Fruit fly (Drosophila melanogaster) whole organism, embryonic: ENCODE data around the gene scrt.
A peak's percentile ranks its signal among the peaks of the same experiment; 100 is the strongest.

Experiments used
- BtbVII ChIP-seq: fragments of 200-800 bp; sonication (Bioruptor generic); optimal IDR thresholded peaks from 3 replicates; lab custom pipeline; 2017; ENCODE audit warnings: missing biosample characterization, mild to moderate bottlenecking, missing genetic modification characterization
- C15 ChIP-seq: fragments of 200-800 bp; sonication (Bioruptor generic); IDR thresholded peaks from 3 replicates; pipeline ENCODE4 v1.3.6; 2022; ENCODE audit warnings: missing biosample characterization, missing genetic modification characterization
- CG10274 ChIP-seq: fragments of 200-800 bp; sonication (Bioruptor generic); optimal IDR thresholded peaks from 3 replicates; lab custom pipeline; 2017; ENCODE audit warnings: missing biosample characterization, mild to moderate bottlenecking, missing genetic modification characterization
- CG11085 ChIP-seq: fragments of 200-800 bp; sonication (Bioruptor generic); IDR thresholded peaks from 2 replicates; pipeline ENCODE4 v1.3.6; 2022; ENCODE audit warnings: missing biosample characterization, missing genetic modification characterization
- CG11456 ChIP-seq: fragments of 200-800 bp; sonication (Bioruptor generic); IDR thresholded peaks from 3 replicates; pipeline ENCODE4 v1.3.6; 2022; ENCODE audit warnings: missing biosample characterization, missing genetic modification characterization
- CG11504 ChIP-seq: fragments of 200-800 bp; sonication (Bioruptor generic); optimal IDR thresholded peaks from 3 replicates; lab custom pipeline; 2019; ENCODE audit warnings: missing biosample characterization, mild to moderate bottlenecking, missing genetic modification characterization, moderate library complexity
- CG15479 ChIP-seq: fragments of 200-800 bp; sonication (Bioruptor generic); optimal IDR thresholded peaks from 3 replicates; lab custom pipeline; 2019; ENCODE audit warnings: missing biosample characterization, mild to moderate bottlenecking, missing genetic modification characterization, moderate library complexity
- CG15696 ChIP-seq: fragments of 200-800 bp; sonication (Bioruptor generic); optimal IDR thresholded peaks from 2 replicates; lab custom pipeline; 2019; ENCODE audit warnings: missing biosample characterization, mild to moderate bottlenecking, missing genetic modification characterization, moderate library complexity
- CG16815 ChIP-seq: fragments of 200-800 bp; sonication (Bioruptor generic); optimal IDR thresholded peaks from 3 replicates; lab custom pipeline; 2017; ENCODE audit warnings: missing biosample characterization, mild to moderate bottlenecking, missing genetic modification characterization
- CG18262 ChIP-seq: fragments of 200-800 bp; optimal IDR thresholded peaks from 3 replicates; lab custom pipeline; 2019; ENCODE audit warnings: missing biosample characterization, mild to moderate bottlenecking, missing genetic modification characterization, moderate library complexity
- CG33557 ChIP-seq: fragments of 200-800 bp; sonication (Bioruptor generic); optimal IDR thresholded peaks from 2 replicates; lab custom pipeline; 2019; ENCODE audit warnings: missing biosample characterization, mild to moderate bottlenecking, missing genetic modification characterization, moderate library complexity
- CG4328 ChIP-seq: fragments of 200-800 bp; sonication (Bioruptor generic); optimal IDR thresholded peaks from 3 replicates; lab custom pipeline; 2017; ENCODE audit warnings: missing biosample characterization, missing genetic modification reagents, missing genetic modification characterization
- CG4404 ChIP-seq: fragments of 200-800 bp; sonication (Bioruptor generic); IDR thresholded peaks from 2 replicates; pipeline ENCODE4 v1.3.6; 2022; ENCODE audit warnings: missing biosample characterization, missing genetic modification characterization
- CG6254 ChIP-seq: fragments of 200-800 bp; sonication (Bioruptor generic); optimal IDR thresholded peaks from 3 replicates; lab custom pipeline; 2017; ENCODE audit warnings: mild to moderate bottlenecking, missing biosample characterization, missing genetic modification reagents, missing genetic modification characterization
- CG6689 ChIP-seq: fragments of 200-800 bp; sonication (Bioruptor generic); IDR thresholded peaks from 2 replicates; pipeline ENCODE4 v1.3.6; 2022; ENCODE audit warnings: missing biosample characterization, missing genetic modification characterization
- CG6813 ChIP-seq: fragments of 200-800 bp; sonication (Bioruptor generic); optimal IDR thresholded peaks from 2 replicates; lab custom pipeline; 2017; ENCODE audit warnings: missing biosample characterization, missing genetic modification characterization, mild to moderate bottlenecking, moderate library complexity, missing genetic modification reagents
- CG7556 ChIP-seq: fragments of 200-800 bp; sonication (Bioruptor generic); optimal IDR thresholded peaks from 2 replicates; lab custom pipeline; 2017; ENCODE audit warnings: missing biosample characterization, mild to moderate bottlenecking, missing genetic modification characterization
- CG8359 ChIP-seq: fragments of 200-800 bp; sonication (Bioruptor generic); optimal IDR thresholded peaks from 2 replicates; lab custom pipeline; 2017; ENCODE audit warnings: missing biosample characterization, mild to moderate bottlenecking, missing genetic modification characterization, borderline replicate concordance
- CG8944 ChIP-seq: fragments of 200-800 bp; sonication (Bioruptor generic); optimal IDR thresholded peaks from 3 replicates; lab custom pipeline; 2016; ENCODE audit warnings: missing biosample characterization, missing genetic modification characterization
- CG9797 ChIP-seq: fragments of 200-800 bp; sonication (Bioruptor generic); optimal IDR thresholded peaks from 3 replicates; lab custom pipeline; 2018; ENCODE audit warnings: missing biosample characterization, mild to moderate bottlenecking, missing genetic modification characterization
- Chrac-16 ChIP-seq: fragments of 200-800 bp; sonication (Bioruptor generic); optimal IDR thresholded peaks from 3 replicates; lab custom pipeline; 2016; ENCODE audit warnings: missing biosample characterization, missing genetic modification characterization
- Elba2 ChIP-seq: fragments of 200-800 bp; sonication (Bioruptor generic); optimal IDR thresholded peaks from 3 replicates; lab custom pipeline; 2016; ENCODE audit warnings: missing biosample characterization, missing genetic modification characterization
- GATAe ChIP-seq: fragments of 200-800 bp; sonication (Bioruptor generic); conservative IDR thresholded peaks from 2 replicates; pipeline ENCODE4 v1.3.6; 2022; ENCODE audit warnings: missing biosample characterization, missing genetic modification characterization
- HmgZ ChIP-seq: fragments of 200-800 bp; sonication (Bioruptor generic); optimal IDR thresholded peaks from 2 replicates; lab custom pipeline; 2018; ENCODE audit warnings: missing biosample characterization, mild to moderate bottlenecking, missing genetic modification characterization
- MBD-R2 ChIP-seq: fragments of 200-800 bp; sonication (Bioruptor generic); IDR thresholded peaks from 2 replicates; pipeline ENCODE4 v1.3.6; 2022; ENCODE audit warnings: missing biosample characterization, missing genetic modification characterization
- Mad ChIP-seq: fragments of 200-800 bp; sonication (Bioruptor generic); optimal IDR thresholded peaks from 2 replicates; lab custom pipeline; 2016; ENCODE audit warnings: missing biosample characterization, missing genetic modification characterization
- Nf-YB ChIP-seq: fragments of 200-800 bp; sonication (Bioruptor generic); optimal IDR thresholded peaks from 3 replicates; lab custom pipeline; 2019; ENCODE audit warnings: missing biosample characterization, mild to moderate bottlenecking, missing genetic modification characterization, moderate library complexity
- Nf-YC ChIP-seq: fragments of 200-800 bp; optimal IDR thresholded peaks from 3 replicates; lab custom pipeline; 2019; ENCODE audit warnings: missing biosample characterization, mild to moderate bottlenecking, missing genetic modification characterization, moderate library complexity
- ac ChIP-seq: fragments of 200-800 bp; sonication (Bioruptor generic); optimal IDR thresholded peaks from 3 replicates; lab custom pipeline; 2017; ENCODE audit warnings: missing biosample characterization, mild to moderate bottlenecking, missing genetic modification characterization
- al ChIP-seq: fragments of 200-800 bp; sonication (Bioruptor generic); IDR thresholded peaks from 2 replicates; pipeline ENCODE4 v1.3.6; 2022; ENCODE audit warnings: missing biosample characterization, missing genetic modification characterization
- ara ChIP-seq: fragments of 200-800 bp; sonication (Bioruptor generic); IDR thresholded peaks from 2 replicates; pipeline ENCODE4 v1.3.6; 2022; ENCODE audit warnings: missing biosample characterization, missing genetic modification characterization
- ase ChIP-seq: fragments of 200-800 bp; sonication (Bioruptor generic); IDR thresholded peaks from 3 replicates; pipeline ENCODE4 v1.3.6; 2022; ENCODE audit warnings: missing biosample characterization, missing genetic modification characterization
- bigmax ChIP-seq: fragments of 200-800 bp; sonication (Bioruptor generic); optimal IDR thresholded peaks from 2 replicates; lab custom pipeline; 2018; ENCODE audit warnings: missing biosample characterization, mild to moderate bottlenecking, missing genetic modification characterization
- bowl ChIP-seq: fragments of 200-800 bp; sonication (Bioruptor generic); IDR thresholded peaks from 2 replicates; pipeline ENCODE4 v1.3.6; 2022; ENCODE audit warnings: missing biosample characterization, missing genetic modification characterization
- br ChIP-seq: fragments of >200 bp; optimal IDR thresholded peaks from 2 replicates; lab custom pipeline; 2017
- corto ChIP-seq: fragments of 200-800 bp; sonication (Bioruptor generic); optimal IDR thresholded peaks from 2 replicates; lab custom pipeline; 2016; ENCODE audit warnings: missing biosample characterization, mild to moderate bottlenecking, missing genetic modification characterization, moderate library complexity
- disco-r ChIP-seq: fragments of 200-800 bp; sonication (Bioruptor generic); optimal IDR thresholded peaks from 2 replicates; lab custom pipeline; 2016; ENCODE audit warnings: missing biosample characterization, missing genetic modification characterization
- dmrt11E ChIP-seq: fragments of 200-800 bp; sonication (Bioruptor generic); optimal IDR thresholded peaks from 3 replicates; lab custom pipeline; 2018; ENCODE audit warnings: missing biosample characterization, mild to moderate bottlenecking, missing genetic modification characterization, moderate library complexity
- fd3F ChIP-seq: fragments of 200-800 bp; sonication (Bioruptor generic); optimal IDR thresholded peaks from 2 replicates; lab custom pipeline; 2018; ENCODE audit warnings: missing biosample characterization, mild to moderate bottlenecking, missing genetic modification characterization, moderate library complexity
- fru ChIP-seq: fragments of >200 bp; optimal IDR thresholded peaks from 2 replicates; lab custom pipeline; 2017
- gce ChIP-seq: fragments of 200-800 bp; sonication (Bioruptor generic); IDR thresholded peaks from 3 replicates; pipeline ENCODE4 v1.3.6; 2022; ENCODE audit warnings: missing biosample characterization, missing genetic modification characterization
- gcm ChIP-seq: fragments of 200-800 bp; sonication (Bioruptor generic); optimal IDR thresholded peaks from 2 replicates; lab custom pipeline; 2019; ENCODE audit warnings: missing biosample characterization, mild to moderate bottlenecking, missing genetic modification characterization, moderate library complexity
- jing ChIP-seq: fragments of 200-800 bp; sonication (Bioruptor generic); optimal IDR thresholded peaks from 2 replicates; lab custom pipeline; 2018; ENCODE audit warnings: missing biosample characterization, mild to moderate bottlenecking, missing genetic modification characterization
- lola ChIP-seq, 3 experiments: fragments of >200 bp in 2 of 3; fragments of 200-800 bp in 1 of 3; sonication (Bioruptor generic) in 1 of 3; optimal IDR thresholded peaks; 2 replicates each; lab custom pipeline; 2017 to 2019; ENCODE audit warnings: missing biosample characterization in 3 of 3, missing genetic modification characterization in 3 of 3, mild to moderate bottlenecking in 1 of 3, moderate library complexity in 1 of 3
- onecut ChIP-seq: fragments of 200-800 bp; sonication (Bioruptor generic); IDR thresholded peaks from 2 replicates; pipeline ENCODE4 v1.3.6; 2022; ENCODE audit warnings: missing biosample characterization, missing genetic modification characterization
- scrt ChIP-seq: fragments of 200-800 bp; sonication (Bioruptor generic); optimal IDR thresholded peaks from 2 replicates; lab custom pipeline; 2018; ENCODE audit warnings: missing biosample characterization, mild to moderate bottlenecking, missing genetic modification characterization, moderate library complexity
- slp2 ChIP-seq: fragments of 200-800 bp; sonication (Bioruptor generic); optimal IDR thresholded peaks from 2 replicates; lab custom pipeline; 2016; ENCODE audit warnings: missing biosample characterization, missing genetic modification characterization
- twi ChIP-seq: fragments of 200-800 bp; optimal IDR thresholded peaks from 2 replicates; lab custom pipeline; 2019; ENCODE audit warnings: missing biosample characterization, mild to moderate bottlenecking, missing genetic modification characterization, moderate library complexity
- usp ChIP-seq: fragments of >200 bp; optimal IDR thresholded peaks from 2 replicates; lab custom pipeline; 2017; ENCODE audit warnings: missing biosample characterization, missing genetic modification characterization
- zfh2 ChIP-seq: fragments of 200-800 bp; sonication (Bioruptor generic); optimal IDR thresholded peaks from 2 replicates; lab custom pipeline; 2016; ENCODE audit warnings: missing biosample characterization, missing genetic modification characterization

The scrt gene

dm6 chr3L:3977622-3978355 is 5.9 kb upstream of the scrt start (continued):
- TF ChIP-seq Elba2 (peak; percentile 58), usp (no peak), dmrt11E (tag; lab: Kevin White, UChicago) (peak; percentile 90), disco-r (GFP tag; lab: Kevin White, UChicago) (no peak), CG11085 (GFP tag; lab: Robert Waterston, UW) (no peak), fd3F (GFP tag; lab: Kevin White, UChicago) (no peak), al (GFP tag; lab: Robert Waterston, UW) (no peak), CG6813 (no peak), CG4328 (GFP tag; lab: Kevin White, UChicago) (no peak), CG11504 (tag; lab: Kevin White, UChicago) (peak; percentile 10), twi (tag; lab: Kevin White, UChicago) (peak; percentile 2), gce (GFP tag; lab: Robert Waterston, UW) (no peak), CG10274 (GFP tag; lab: Kevin White, UChicago) (no peak), CG8359 (GFP tag; lab: Kevin White, UChicago) (no peak), CG8944 (GFP tag; lab: Kevin White, UChicago) (no peak), ase (GFP tag; lab: Robert Waterston, UW) (no peak), Nf-YC (tag; lab: Kevin White, UChicago) (no peak), gcm (peak; percentile 19), jing (no peak), CG18262 (tag; lab: Kevin White, UChicago) (peak; percentile 78), bowl (GFP tag; lab: Robert Waterston, UW) (no peak), bigmax (GFP tag; lab: Kevin White, UChicago) (no peak), CG6254 (GFP tag; lab: Kevin White, UChicago) (no peak), CG7556 (GFP tag; lab: Kevin White, UChicago) (peak; percentile 35), Nf-YB (peak; percentile 2), br (no peak), ara (GFP tag; lab: Robert Waterston, UW) (peak; percentile 53; the same call in 1 of the 2 replicates), CG6689 (0 out of 2 replicates have a peak, but pooled peaks have one; percentile 20), Chrac-16 (peak; percentile 26), Mad (GFP tag; lab: Kevin White, UChicago) (no peak), slp2 (GFP tag; lab: Kevin White, UChicago) (no peak), lola (GFP tag; optimal IDR thresholded peaks at IDR 0.05; lab: Kevin White, UChicago) (peak in 1 of 3 experiments; percentile 80), onecut (GFP tag; lab: Robert Waterston, UW) (no peak), CG9797 (no peak), C15 (GFP tag; lab: Robert Waterston, UW) (no peak), MBD-R2 (GFP tag; lab: Robert Waterston, UW) (no peak), scrt (no peak), CG15696 (tag; lab: Kevin White, UChicago) (peak; percentile 87), CG11456 (GFP tag; lab: Robert Waterston, UW) (no peak), HmgZ (tag; lab: Kevin White, UChicago) (no peak), zfh2 (GFP tag; lab: Kevin White, UChicago) (no peak), CG4404 (peak; percentile 67), CG16815 (GFP tag; lab: Kevin White, UChicago) (peak; percentile 40), ac (peak; percentile 40), BtbVII (no peak), CG15479 (GFP tag; lab: Kevin White, UChicago) (peak; percentile 23), GATAe (no peak), corto (GFP tag; lab: Kevin White, UChicago) (no peak), fru (lab: Kevin White, UChicago) (no peak), CG33557 (GFP tag; lab: Kevin White, UChicago) (peak; percentile 54)
